Fruit fly (Drosophila melanogaster) whole organism, embryonic: ENCODE data around the gene CG14646.
A peak's percentile ranks its signal among the peaks of the same experiment; 100 is the strongest.

Source experiments
- Adf1 ChIP-seq: fragments of 200-800 bp; sonication (Bioruptor generic); IDR thresholded peaks from 2 replicates; pipeline ENCODE4 v1.3.6; 2022; ENCODE audit warnings: missing biosample characterization, missing genetic modification characterization
- Atf6 ChIP-seq: fragments of 200-800 bp; sonication (Bioruptor generic); IDR thresholded peaks from 2 replicates; pipeline ENCODE4 v1.3.6; 2022; ENCODE audit warnings: missing biosample characterization, missing genetic modification characterization
- BtbVII ChIP-seq: fragments of 200-800 bp; sonication (Bioruptor generic); optimal IDR thresholded peaks from 3 replicates; lab custom pipeline; 2017; ENCODE audit warnings: missing biosample characterization, mild to moderate bottlenecking, missing genetic modification characterization
- CG10274 ChIP-seq: fragments of 200-800 bp; sonication (Bioruptor generic); optimal IDR thresholded peaks from 3 replicates; lab custom pipeline; 2017; ENCODE audit warnings: missing biosample characterization, mild to moderate bottlenecking, missing genetic modification characterization
- CG10979 ChIP-seq: fragments of 200-800 bp; sonication (Bioruptor generic); optimal IDR thresholded peaks from 2 replicates; lab custom pipeline; 2018; ENCODE audit warnings: missing biosample characterization, mild to moderate bottlenecking, missing genetic modification characterization, moderate library complexity
- CG11398 ChIP-seq: fragments of 200-800 bp; sonication (Bioruptor generic); optimal IDR thresholded peaks from 2 replicates; lab custom pipeline; 2016; ENCODE audit warnings: missing biosample characterization, missing genetic modification characterization
- CG12236 ChIP-seq: fragments of 200-800 bp; sonication (Bioruptor generic); optimal IDR thresholded peaks from 2 replicates; lab custom pipeline; 2016; ENCODE audit warnings: missing biosample characterization, missing genetic modification characterization
- CG15073 ChIP-seq: fragments of 200-800 bp; sonication (Bioruptor generic); optimal IDR thresholded peaks from 2 replicates; lab custom pipeline; 2016; ENCODE audit warnings: missing biosample characterization, missing genetic modification characterization
- CG15601 ChIP-seq: fragments of 200-800 bp; sonication (Bioruptor generic); optimal IDR thresholded peaks from 3 replicates; lab custom pipeline; 2019; ENCODE audit warnings: missing biosample characterization, mild to moderate bottlenecking, missing genetic modification characterization, moderate library complexity
- CG16815 ChIP-seq: fragments of 200-800 bp; sonication (Bioruptor generic); optimal IDR thresholded peaks from 3 replicates; lab custom pipeline; 2017; ENCODE audit warnings: missing biosample characterization, mild to moderate bottlenecking, missing genetic modification characterization
- CG16863 ChIP-seq: fragments of 200-800 bp; sonication (Bioruptor generic); optimal IDR thresholded peaks from 3 replicates; lab custom pipeline; 2016; ENCODE audit warnings: missing biosample characterization, missing genetic modification characterization
- CG1792 ChIP-seq: fragments of 200-800 bp; sonication (Bioruptor generic); optimal IDR thresholded peaks from 2 replicates; lab custom pipeline; 2016; ENCODE audit warnings: missing biosample characterization, missing genetic modification characterization
- CG18262 ChIP-seq: fragments of 200-800 bp; optimal IDR thresholded peaks from 3 replicates; lab custom pipeline; 2019; ENCODE audit warnings: missing biosample characterization, mild to moderate bottlenecking, missing genetic modification characterization, moderate library complexity
- CG2678 ChIP-seq: fragments of 200-800 bp; sonication (Bioruptor generic); optimal IDR thresholded peaks from 3 replicates; lab custom pipeline; 2019; ENCODE audit warnings: missing biosample characterization, mild to moderate bottlenecking, missing genetic modification characterization, moderate library complexity
- CG32532 ChIP-seq: fragments of 200-800 bp; sonication (Bioruptor generic); IDR thresholded peaks from 2 replicates; pipeline ENCODE4 v1.3.6; 2022; ENCODE audit warnings: missing biosample characterization, missing genetic modification characterization
- CG32767 ChIP-seq: fragments of 200-800 bp; sonication (Bioruptor generic); IDR thresholded peaks from 2 replicates; pipeline ENCODE4 v1.3.6; 2022; ENCODE audit warnings: missing biosample characterization, missing genetic modification characterization
- CG3838 ChIP-seq: fragments of 200-800 bp; sonication (Bioruptor generic); optimal IDR thresholded peaks from 3 replicates; lab custom pipeline; 2016; ENCODE audit warnings: missing biosample characterization, missing genetic modification characterization
- CG5180 ChIP-seq: fragments of 200-800 bp; sonication (Bioruptor generic); optimal IDR thresholded peaks from 3 replicates; lab custom pipeline; 2017; ENCODE audit warnings: missing biosample characterization, missing genetic modification characterization, mild to moderate bottlenecking, moderate library complexity, missing genetic modification reagents
- CG6813 ChIP-seq: fragments of 200-800 bp; sonication (Bioruptor generic); optimal IDR thresholded peaks from 2 replicates; lab custom pipeline; 2017; ENCODE audit warnings: missing biosample characterization, missing genetic modification characterization, mild to moderate bottlenecking, moderate library complexity, missing genetic modification reagents
- Camta ChIP-seq: fragments of 200-800 bp; sonication (Bioruptor generic); optimal IDR thresholded peaks from 2 replicates; lab custom pipeline; 2016; ENCODE audit warnings: missing biosample characterization, missing genetic modification characterization
- D19B ChIP-seq: fragments of 200-800 bp; sonication (Bioruptor generic); optimal IDR thresholded peaks from 2 replicates; lab custom pipeline; 2017; ENCODE audit warnings: missing biosample characterization, mild to moderate bottlenecking, missing genetic modification characterization
- Dip2 ChIP-seq: fragments of 200-800 bp; sonication (Bioruptor generic); IDR thresholded peaks from 2 replicates; pipeline ENCODE4 v1.3.6; 2022; ENCODE audit warnings: missing biosample characterization, missing genetic modification characterization
- E2f1 ChIP-seq: fragments of 200-800 bp; sonication (Bioruptor generic); IDR thresholded peaks from 2 replicates; pipeline ENCODE4 v1.3.6; 2022; ENCODE audit warnings: missing biosample characterization, missing genetic modification characterization
- H2.0 ChIP-seq: fragments of 200-800 bp; sonication (Bioruptor generic); IDR thresholded peaks from 2 replicates; pipeline ENCODE4 v1.3.6; 2022; ENCODE audit warnings: missing biosample characterization, missing genetic modification characterization
- HLHmδ ChIP-seq: fragments of 200-800 bp; sonication (Bioruptor generic); optimal IDR thresholded peaks from 2 replicates; lab custom pipeline; 2018; ENCODE audit warnings: missing biosample characterization, mild to moderate bottlenecking, missing genetic modification characterization, moderate library complexity
- Hey ChIP-seq: fragments of 200-800 bp; sonication (Bioruptor generic); optimal IDR thresholded peaks from 3 replicates; lab custom pipeline; 2018; ENCODE audit warnings: missing biosample characterization, mild to moderate bottlenecking, missing genetic modification characterization
- Lpt ChIP-seq: fragments of >200 bp; optimal IDR thresholded peaks from 2 replicates; lab custom pipeline; 2018; ENCODE audit warnings: missing biosample characterization, missing genetic modification characterization
- NfI ChIP-seq: fragments of 200-800 bp; sonication (Bioruptor generic); optimal IDR thresholded peaks from 3 replicates; lab custom pipeline; 2018; ENCODE audit warnings: missing biosample characterization, mild to moderate bottlenecking, missing genetic modification characterization, moderate library complexity
- Sox102F ChIP-seq: fragments of 200-800 bp; sonication (Bioruptor generic); optimal IDR thresholded peaks from 2 replicates; lab custom pipeline; 2018; ENCODE audit warnings: missing biosample characterization, mild to moderate bottlenecking, missing genetic modification characterization, moderate library complexity
- ap ChIP-seq: fragments of 200-800 bp; sonication (Bioruptor generic); IDR thresholded peaks from 2 replicates; pipeline ENCODE4 v1.3.6; 2022; ENCODE audit warnings: missing biosample characterization, missing genetic modification characterization
- br ChIP-seq: fragments of >200 bp; optimal IDR thresholded peaks from 2 replicates; lab custom pipeline; 2017
- bsh ChIP-seq, 2 experiments: fragments of 200-800 bp; sonication (Bioruptor generic); optimal IDR thresholded peaks; 2 replicates each; lab custom pipeline; 2017 to 2018; ENCODE audit warnings: mild to moderate bottlenecking in 2 of 2, missing biosample characterization in 2 of 2, missing genetic modification characterization in 2 of 2, moderate library complexity in 1 of 2
- cad ChIP-seq: fragments of >200 bp; optimal IDR thresholded peaks from 2 replicates; lab custom pipeline; 2017; ENCODE audit warnings: missing biosample characterization, missing genetic modification characterization
- cato ChIP-seq: fragments of 200-800 bp; sonication (Bioruptor generic); optimal IDR thresholded peaks from 2 replicates; lab custom pipeline; 2016; ENCODE audit warnings: missing biosample characterization, missing genetic modification characterization, borderline replicate concordance
- chn ChIP-seq: fragments of 200-800 bp; sonication (Bioruptor generic); optimal IDR thresholded peaks from 2 replicates; lab custom pipeline; 2016; ENCODE audit warnings: missing biosample characterization, missing genetic modification characterization
- fd96Cb ChIP-seq: fragments of 200-800 bp; sonication (Bioruptor generic); optimal IDR thresholded peaks from 2 replicates; lab custom pipeline; 2018; ENCODE audit warnings: missing biosample characterization, mild to moderate bottlenecking, missing genetic modification characterization, moderate library complexity
- ftz-f1 ChIP-seq: fragments of 200-800 bp; sonication (Bioruptor generic); optimal IDR thresholded peaks from 2 replicates; lab custom pipeline; 2016; ENCODE audit warnings: missing biosample characterization, missing genetic modification characterization
- lov ChIP-seq, 2 experiments: fragments of 200-800 bp in 1 of 2; fragments of >200 bp in 1 of 2; sonication (Bioruptor generic) in 1 of 2; IDR thresholded peaks in 1 of 2; optimal IDR thresholded peaks in 1 of 2; 2 replicates in 1 of 2; 3 replicates in 1 of 2; pipeline versions ENCODE4 v1.3.6 to Lab custom; 2017 to 2022; ENCODE audit warnings: missing biosample characterization in 1 of 2, missing genetic modification characterization in 1 of 2
- luna ChIP-seq: fragments of 200-800 bp; sonication (Bioruptor generic); optimal IDR thresholded peaks from 2 replicates; lab custom pipeline; 2016; ENCODE audit warnings: missing biosample characterization, missing genetic modification characterization
- mam ChIP-seq: fragments of 200-800 bp; sonication (Bioruptor generic); optimal IDR thresholded peaks from 3 replicates; lab custom pipeline; 2016; ENCODE audit warnings: missing biosample characterization, missing genetic modification characterization
- nerfin-2 ChIP-seq: fragments of 200-800 bp; sonication (Bioruptor generic); IDR thresholded peaks from 2 replicates; pipeline ENCODE4 v1.3.6; 2022; ENCODE audit warnings: missing biosample characterization, missing genetic modification characterization; ENCODE audit not compliant: partially characterized antibody
- pfk ChIP-seq: fragments of 200-800 bp; sonication (Bioruptor generic); optimal IDR thresholded peaks from 2 replicates; lab custom pipeline; 2018; ENCODE audit warnings: missing biosample characterization, mild to moderate bottlenecking, missing genetic modification characterization, moderate library complexity
- psq ChIP-seq: fragments of 200-800 bp; sonication (Bioruptor generic); optimal IDR thresholded peaks from 2 replicates; lab custom pipeline; 2017; ENCODE audit warnings: missing biosample characterization, missing genetic modification characterization
- sqz ChIP-seq: fragments of 200-800 bp; sonication (Bioruptor generic); optimal IDR thresholded peaks from 3 replicates; lab custom pipeline; 2018; ENCODE audit warnings: missing biosample characterization, mild to moderate bottlenecking, missing genetic modification characterization
- trem ChIP-seq: fragments of 200-800 bp; optimal IDR thresholded peaks from 3 replicates; lab custom pipeline; 2019; ENCODE audit warnings: missing biosample characterization, mild to moderate bottlenecking, missing genetic modification characterization, moderate library complexity
- trh ChIP-seq: fragments of 200-800 bp; sonication (Bioruptor generic); optimal IDR thresholded peaks from 2 replicates; lab custom pipeline; 2016; ENCODE audit warnings: missing biosample characterization, missing genetic modification characterization
- tx ChIP-seq: fragments of 200-800 bp; sonication (Bioruptor generic); optimal IDR thresholded peaks from 2 replicates; lab custom pipeline; 2016; ENCODE audit warnings: missing biosample characterization, missing genetic modification characterization
- wdn ChIP-seq: fragments of 200-800 bp; sonication (Bioruptor generic); IDR thresholded peaks from 2 replicates; pipeline ENCODE4 v1.3.6; 2022; ENCODE audit warnings: missing biosample characterization, missing genetic modification characterization
- wek ChIP-seq: fragments of 200-800 bp; sonication (Bioruptor generic); optimal IDR thresholded peaks from 3 replicates; lab custom pipeline; 2018; ENCODE audit warnings: missing biosample characterization, mild to moderate bottlenecking, missing genetic modification characterization, moderate library complexity
- wor ChIP-seq: fragments of 200-800 bp; sonication (Bioruptor generic); IDR thresholded peaks from 2 replicates; pipeline ENCODE4 v1.3.6; 2022; ENCODE audit warnings: missing biosample characterization, missing genetic modification characterization

CG14646 gene

DNA sequence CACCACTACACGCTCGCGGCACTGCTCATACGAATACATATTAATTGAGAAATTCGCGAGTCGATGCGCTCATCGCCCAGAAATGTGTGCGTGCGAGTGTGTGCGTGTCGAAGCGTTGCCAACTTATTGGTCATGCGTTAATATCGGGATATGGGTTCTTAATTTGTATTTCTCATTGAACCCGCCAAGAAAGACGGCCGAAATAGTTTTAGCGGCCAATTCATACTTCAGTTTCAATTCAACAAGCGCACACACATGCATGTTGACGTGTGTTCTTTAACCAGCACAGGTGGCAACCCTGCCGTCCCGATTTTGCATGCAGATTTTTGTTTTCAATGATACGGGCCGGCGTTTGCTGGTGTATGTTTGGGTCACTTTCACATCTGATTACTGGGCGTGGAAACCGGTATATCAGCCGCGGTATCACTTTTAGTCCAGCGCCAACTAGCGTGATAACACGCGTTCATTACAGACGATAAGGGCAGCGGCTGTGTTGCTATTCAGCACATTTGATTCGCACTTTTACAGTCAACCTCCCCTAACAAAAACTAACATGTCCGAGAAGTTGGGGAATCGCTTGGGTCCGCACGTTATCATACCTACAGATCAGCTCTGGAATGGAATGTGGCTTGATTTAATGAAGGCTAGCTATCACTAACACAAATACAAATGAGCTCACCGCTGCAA lies 13.7 kb downstream of the CG14646 start (continued):
- TF ChIP-seq CG10979 (tag; lab: Kevin White, UChicago) (no peak), CG1792 (no peak), CG32767 (GFP tag; lab: Robert Waterston, UW) (no peak), bsh (GFP tag; optimal IDR thresholded peaks at IDR 0.05; lab: Kevin White, UChicago) (no peak), Adf1 (no peak; the same call in 1 of the 2 replicates), CG15073 (GFP tag; lab: Kevin White, UChicago) (no peak), NfI (GFP tag; lab: Kevin White, UChicago) (no peak), pfk (GFP tag; lab: Kevin White, UChicago) (no peak), trem (tag; lab: Kevin White, UChicago) (no peak), CG16815 (no peak), trh (GFP tag; lab: Kevin White, UChicago) (no peak), lov (optimal IDR thresholded peaks at IDR 0.05; lab: Kevin White, UChicago) (no peak), lov (GFP tag; IDR thresholded peaks at IDR 0.05; lab: Robert Waterston, UW) (0 out of 3 replicates have a peak, but pooled peaks have one; percentile 55), Sox102F (no peak), psq (GFP tag; lab: Kevin White, UChicago) (no peak), CG11398 (GFP tag; lab: Kevin White, UChicago) (no peak), Hey (tag; lab: Kevin White, UChicago) (no peak), CG15601 (tag; lab: Kevin White, UChicago) (no peak), fd96Cb (tag; lab: Kevin White, UChicago) (no peak), ap (GFP tag; lab: Robert Waterston, UW) (no peak), CG32532 (GFP tag; lab: Robert Waterston, UW) (peak; percentile 22; the same call in 1 of the 2 replicates), CG10274 (peak; percentile 9), Dip2 (GFP tag; lab: Robert Waterston, UW) (no peak), wor (GFP tag; lab: Robert Waterston, UW) (no peak), wdn (no peak), cato (GFP tag; lab: Kevin White, UChicago) (no peak), E2f1 (0 out of 2 replicates have a peak, but pooled peaks have one; percentile 26), Lpt (GFP tag; lab: Kevin White, UChicago) (no peak), nerfin-2 (GFP tag; lab: Robert Waterston, UW) (no peak), H2.0 (no peak), CG16863 (GFP tag; lab: Kevin White, UChicago) (no peak), HLHmδ (GFP tag; lab: Kevin White, UChicago) (no peak), cad (GFP tag; lab: Kevin White, UChicago) (no peak), CG18262 (no peak), ftz-f1 (GFP tag; lab: Kevin White, UChicago) (no peak), CG2678 (tag; lab: Kevin White, UChicago) (peak; percentile 32), luna (GFP tag; lab: Kevin White, UChicago) (no peak), CG3838 (GFP tag; lab: Kevin White, UChicago) (no peak), Atf6 (GFP tag; lab: Robert Waterston, UW) (no peak), mam (GFP tag; lab: Kevin White, UChicago) (no peak), BtbVII (GFP tag; lab: Kevin White, UChicago) (no peak), sqz (no peak), br (no peak), CG6813 (peak; percentile 29), CG12236 (GFP tag; lab: Kevin White, UChicago) (no peak), chn (GFP tag; lab: Kevin White, UChicago) (no peak), D19B (GFP tag; lab: Kevin White, UChicago) (no peak), tx (GFP tag; lab: Kevin White, UChicago) (no peak), Camta (GFP tag; lab: Kevin White, UChicago) (no peak), wek (GFP tag; lab: Kevin White, UChicago) (no peak), CG5180 (GFP tag; lab: Kevin White, UChicago) (no peak)
